Fruit fly (Drosophila melanogaster) whole organism, embryonic: ENCODE data around the gene CG11068.
A peak's percentile ranks its signal among the peaks of the same experiment; 100 is the strongest.

Source experiments
- BEAF-32 ChIP-seq: fragments of 200-800 bp; sonication (Bioruptor generic); optimal IDR thresholded peaks from 3 replicates; lab custom pipeline; 2017; ENCODE audit warnings: missing biosample characterization, missing genetic modification characterization, mild to moderate bottlenecking, moderate library complexity, missing genetic modification reagents
- C15 ChIP-seq: fragments of 200-800 bp; sonication (Bioruptor generic); IDR thresholded peaks from 3 replicates; pipeline ENCODE4 v1.3.6; 2022; ENCODE audit warnings: missing biosample characterization, missing genetic modification characterization
- CG11247 ChIP-seq: fragments of 200-800 bp; sonication (Bioruptor generic); IDR thresholded peaks from 2 replicates; pipeline ENCODE4 v1.3.6; 2022; ENCODE audit warnings: missing biosample characterization, missing genetic modification characterization
- CG11504 ChIP-seq: fragments of 200-800 bp; sonication (Bioruptor generic); optimal IDR thresholded peaks from 3 replicates; lab custom pipeline; 2019; ENCODE audit warnings: missing biosample characterization, mild to moderate bottlenecking, missing genetic modification characterization, moderate library complexity
- CG11696 ChIP-seq: fragments of 200-800 bp; sonication (Bioruptor generic); IDR thresholded peaks from 2 replicates; pipeline ENCODE4 v1.3.6; 2022; ENCODE audit warnings: missing biosample characterization, missing genetic modification characterization
- CG12942 ChIP-seq: fragments of 200-800 bp; sonication (Bioruptor generic); optimal IDR thresholded peaks from 3 replicates; lab custom pipeline; 2016; ENCODE audit warnings: missing biosample characterization, missing genetic modification characterization
- CG13894 ChIP-seq: fragments of 200-800 bp; sonication (Bioruptor generic); optimal IDR thresholded peaks from 3 replicates; lab custom pipeline; 2018; ENCODE audit warnings: missing biosample characterization, mild to moderate bottlenecking, missing genetic modification characterization, moderate library complexity
- CG15011 ChIP-seq: fragments of 200-800 bp; sonication (Bioruptor generic); optimal IDR thresholded peaks from 3 replicates; lab custom pipeline; 2018; ENCODE audit warnings: missing biosample characterization, mild to moderate bottlenecking, missing genetic modification characterization
- CG17359 ChIP-seq: fragments of 200-800 bp; sonication (Bioruptor generic); optimal IDR thresholded peaks from 3 replicates; lab custom pipeline; 2018; ENCODE audit warnings: missing biosample characterization, mild to moderate bottlenecking, missing genetic modification characterization, moderate library complexity
- CG2120 ChIP-seq: fragments of 200-800 bp; sonication (Bioruptor generic); optimal IDR thresholded peaks from 3 replicates; lab custom pipeline; 2016; ENCODE audit warnings: missing biosample characterization, missing genetic modification characterization
- CG30403 ChIP-seq: fragments of 200-800 bp; sonication (Bioruptor generic); optimal IDR thresholded peaks from 3 replicates; lab custom pipeline; 2016; ENCODE audit warnings: missing biosample characterization, missing genetic modification characterization
- CG32532 ChIP-seq: fragments of 200-800 bp; sonication (Bioruptor generic); IDR thresholded peaks from 2 replicates; pipeline ENCODE4 v1.3.6; 2022; ENCODE audit warnings: missing biosample characterization, missing genetic modification characterization
- CG32767 ChIP-seq: fragments of 200-800 bp; sonication (Bioruptor generic); IDR thresholded peaks from 2 replicates; pipeline ENCODE4 v1.3.6; 2022; ENCODE audit warnings: missing biosample characterization, missing genetic modification characterization
- CG4820 ChIP-seq: fragments of 200-800 bp; sonication (Bioruptor generic); optimal IDR thresholded peaks from 3 replicates; lab custom pipeline; 2016; ENCODE audit warnings: missing biosample characterization, missing genetic modification characterization
- CG7987 ChIP-seq: fragments of 200-800 bp; sonication (Bioruptor generic); optimal IDR thresholded peaks from 2 replicates; lab custom pipeline; 2018; ENCODE audit warnings: missing biosample characterization, mild to moderate bottlenecking, missing genetic modification characterization, moderate library complexity
- CG8765 ChIP-seq: fragments of 200-800 bp; sonication (Bioruptor generic); IDR thresholded peaks from 2 replicates; pipeline ENCODE4 v1.3.6; 2022; ENCODE audit warnings: missing biosample characterization, missing genetic modification characterization
- Chrac-16 ChIP-seq: fragments of 200-800 bp; sonication (Bioruptor generic); optimal IDR thresholded peaks from 3 replicates; lab custom pipeline; 2016; ENCODE audit warnings: missing biosample characterization, missing genetic modification characterization
- D19A ChIP-seq: fragments of 200-800 bp; optimal IDR thresholded peaks from 3 replicates; lab custom pipeline; 2019; ENCODE audit warnings: missing biosample characterization, mild to moderate bottlenecking, missing genetic modification characterization, moderate library complexity
- Dbx ChIP-seq: fragments of 200-800 bp; sonication (Bioruptor generic); IDR thresholded peaks from 3 replicates; pipeline ENCODE4 v1.3.6; 2022; ENCODE audit warnings: missing biosample characterization, missing genetic modification characterization
- Deaf1 ChIP-seq: fragments of 200-800 bp; optimal IDR thresholded peaks from 3 replicates; lab custom pipeline; 2019; ENCODE audit warnings: missing biosample characterization, mild to moderate bottlenecking, missing genetic modification characterization, moderate library complexity
- Drgx ChIP-seq: fragments of 200-800 bp; sonication (Bioruptor generic); IDR thresholded peaks from 2 replicates; pipeline ENCODE4 v1.3.6; 2022; ENCODE audit warnings: missing biosample characterization, missing genetic modification characterization
- HHEX ChIP-seq: fragments of 200-800 bp; sonication (Bioruptor generic); optimal IDR thresholded peaks from 3 replicates; lab custom pipeline; 2017; ENCODE audit warnings: missing biosample characterization, mild to moderate bottlenecking, missing genetic modification characterization, missing genetic modification reagents
- MBD-R2 ChIP-seq: fragments of 200-800 bp; sonication (Bioruptor generic); IDR thresholded peaks from 2 replicates; pipeline ENCODE4 v1.3.6; 2022; ENCODE audit warnings: missing biosample characterization, missing genetic modification characterization
- Max ChIP-seq: fragments of 200-800 bp; sonication (Bioruptor generic); optimal IDR thresholded peaks from 2 replicates; lab custom pipeline; 2016; ENCODE audit warnings: missing biosample characterization, mild to moderate bottlenecking, missing genetic modification characterization
- Meics ChIP-seq: fragments of 200-800 bp; sonication (Bioruptor generic); optimal IDR thresholded peaks from 2 replicates; lab custom pipeline; 2017; ENCODE audit warnings: missing biosample characterization, mild to moderate bottlenecking, missing genetic modification characterization
- Ssrp ChIP-seq: fragments of 200-800 bp; sonication (Bioruptor generic); optimal IDR thresholded peaks from 2 replicates; lab custom pipeline; 2018; ENCODE audit warnings: missing biosample characterization, mild to moderate bottlenecking, missing genetic modification characterization, moderate library complexity
- Trl ChIP-seq, 3 experiments: fragments of >200 bp in 2 of 3; fragments of 200-800 bp in 1 of 3; sonication (Bioruptor generic) in 1 of 3; optimal IDR thresholded peaks; 2 replicates in 1 of 3; 3 replicates in 2 of 3; lab custom pipeline; 2016 to 2017; ENCODE audit warnings: missing biosample characterization in 1 of 3, missing genetic modification characterization in 1 of 3
- br ChIP-seq: fragments of >200 bp; optimal IDR thresholded peaks from 2 replicates; lab custom pipeline; 2017
- bsh ChIP-seq, 2 experiments: fragments of 200-800 bp; sonication (Bioruptor generic); optimal IDR thresholded peaks; 2 replicates each; lab custom pipeline; 2017 to 2018; ENCODE audit warnings: mild to moderate bottlenecking in 2 of 2, missing biosample characterization in 2 of 2, missing genetic modification characterization in 2 of 2, moderate library complexity in 1 of 2
- cg ChIP-seq: fragments of 200-800 bp; sonication (Bioruptor generic); optimal IDR thresholded peaks from 3 replicates; lab custom pipeline; 2019; ENCODE audit warnings: missing biosample characterization, mild to moderate bottlenecking, missing genetic modification characterization, moderate library complexity
- corto ChIP-seq: fragments of 200-800 bp; sonication (Bioruptor generic); optimal IDR thresholded peaks from 2 replicates; lab custom pipeline; 2016; ENCODE audit warnings: missing biosample characterization, mild to moderate bottlenecking, missing genetic modification characterization, moderate library complexity
- emc ChIP-seq: fragments of 200-800 bp; sonication (Bioruptor generic); optimal IDR thresholded peaks from 2 replicates; lab custom pipeline; 2016; ENCODE audit warnings: missing biosample characterization, missing genetic modification characterization
- fd3F ChIP-seq: fragments of 200-800 bp; sonication (Bioruptor generic); optimal IDR thresholded peaks from 2 replicates; lab custom pipeline; 2018; ENCODE audit warnings: missing biosample characterization, mild to moderate bottlenecking, missing genetic modification characterization, moderate library complexity
- hbn ChIP-seq: fragments of 200-800 bp; sonication (Bioruptor generic); IDR thresholded peaks from 2 replicates; pipeline ENCODE4 v1.3.6; 2022; ENCODE audit warnings: missing biosample characterization, missing genetic modification characterization; ENCODE audit not compliant: partially characterized antibody
- jing ChIP-seq: fragments of 200-800 bp; sonication (Bioruptor generic); optimal IDR thresholded peaks from 2 replicates; lab custom pipeline; 2018; ENCODE audit warnings: missing biosample characterization, mild to moderate bottlenecking, missing genetic modification characterization
- lbe ChIP-seq: fragments of 200-800 bp; sonication (Bioruptor generic); optimal IDR thresholded peaks from 2 replicates; lab custom pipeline; 2016; ENCODE audit warnings: missing biosample characterization, mild to moderate bottlenecking, missing genetic modification characterization
- nom ChIP-seq: fragments of 200-800 bp; sonication (Bioruptor generic); optimal IDR thresholded peaks from 2 replicates; lab custom pipeline; 2017; ENCODE audit warnings: missing biosample characterization, missing genetic modification characterization, mild to moderate bottlenecking, moderate library complexity, missing genetic modification reagents
- oc ChIP-seq: fragments of 200-800 bp; sonication (Bioruptor generic); optimal IDR thresholded peaks from 2 replicates; lab custom pipeline; 2018; ENCODE audit warnings: missing biosample characterization, mild to moderate bottlenecking, missing genetic modification characterization, moderate library complexity
- pho ChIP-seq: fragments of 200-800 bp; sonication (Bioruptor generic); optimal IDR thresholded peaks from 2 replicates; lab custom pipeline; 2016; ENCODE audit warnings: missing biosample characterization, missing genetic modification characterization
- pzg ChIP-seq: fragments of 200-800 bp; sonication (Bioruptor generic); optimal IDR thresholded peaks from 3 replicates; lab custom pipeline; 2018; ENCODE audit warnings: missing biosample characterization, mild to moderate bottlenecking, missing genetic modification characterization, moderate library complexity
- wdn ChIP-seq: fragments of 200-800 bp; sonication (Bioruptor generic); IDR thresholded peaks from 2 replicates; pipeline ENCODE4 v1.3.6; 2022; ENCODE audit warnings: missing biosample characterization, missing genetic modification characterization
- z ChIP-seq: fragments of 200-800 bp; sonication (Bioruptor generic); IDR thresholded peaks from 3 replicates; pipeline ENCODE4 v1.3.6; 2022; ENCODE audit warnings: missing biosample characterization, missing genetic modification characterization
- zen2 ChIP-seq: fragments of 200-800 bp; sonication (Bioruptor generic); IDR thresholded peaks from 3 replicates; pipeline ENCODE4 v1.3.6; 2022; ENCODE audit warnings: missing biosample characterization, missing genetic modification characterization; ENCODE audit not compliant: partially characterized antibody

Gene CG11068

dm6 chrX:13986496-13986895, 31.5 kb downstream of the CG11068 start (continued):
- peak; percentile 79 for TF ChIP-seq nom (GFP tag; lab: Kevin White, UChicago)
- TF ChIP-seq cg (GFP tag; lab: Kevin White, UChicago): peak; percentile 82
- TF ChIP-seq Ssrp: no peak
- TF ChIP-seq jing (GFP tag; lab: Kevin White, UChicago): no peak
- peak in 1 of 2 experiments; percentile 75 for TF ChIP-seq bsh (GFP tag; optimal IDR thresholded peaks at IDR 0.05; lab: Kevin White, UChicago)
- peak; percentile 75 for TF ChIP-seq Deaf1 (tag; lab: Kevin White, UChicago)
- TF ChIP-seq CG11504 (tag; lab: Kevin White, UChicago): peak; percentile 41

dm6 chrX:13988861-13989260, 33.8 kb downstream of the CG11068 start:
- TF ChIP-seq z (GFP tag; lab: Robert Waterston, UW) (peak; percentile 72; the same call in 1 of the 3 replicates), CG11696 (no peak), zen2 (GFP tag; lab: Robert Waterston, UW) (no peak), C15 (GFP tag; lab: Robert Waterston, UW) (no peak), Ssrp (no peak), pzg (GFP tag; lab: Kevin White, UChicago) (no peak), Dbx (GFP tag; lab: Robert Waterston, UW) (no peak), Drgx (peak; percentile 83), CG13894 (tag; lab: Kevin White, UChicago) (no peak), bsh (GFP tag; optimal IDR thresholded peaks at IDR 0.05; lab: Kevin White, UChicago) (peak in 1 of 2 experiments; percentile 91), pho (GFP tag; lab: Kevin White, UChicago) (no peak), CG11247 (GFP tag; lab: Robert Waterston, UW) (no peak), oc (tag; lab: Kevin White, UChicago) (no peak), BEAF-32 (GFP tag; lab: Kevin White, UChicago) (no peak), CG4820 (GFP tag; lab: Kevin White, UChicago) (no peak), br (lab: Kevin White, UChicago) (no peak), CG15011 (GFP tag; lab: Kevin White, UChicago) (no peak), CG8765 (no peak), CG30403 (GFP tag; lab: Kevin White, UChicago) (no peak), CG7987 (GFP tag; lab: Kevin White, UChicago) (no peak), MBD-R2 (GFP tag; lab: Robert Waterston, UW) (no peak), CG32767 (GFP tag; lab: Robert Waterston, UW) (no peak), Meics (no peak), nom (GFP tag; lab: Kevin White, UChicago) (peak; percentile 92), hbn (GFP tag; lab: Robert Waterston, UW) (no peak), emc (GFP tag; lab: Kevin White, UChicago) (no peak), Chrac-16 (GFP tag; lab: Kevin White, UChicago) (no peak)

DNA sequence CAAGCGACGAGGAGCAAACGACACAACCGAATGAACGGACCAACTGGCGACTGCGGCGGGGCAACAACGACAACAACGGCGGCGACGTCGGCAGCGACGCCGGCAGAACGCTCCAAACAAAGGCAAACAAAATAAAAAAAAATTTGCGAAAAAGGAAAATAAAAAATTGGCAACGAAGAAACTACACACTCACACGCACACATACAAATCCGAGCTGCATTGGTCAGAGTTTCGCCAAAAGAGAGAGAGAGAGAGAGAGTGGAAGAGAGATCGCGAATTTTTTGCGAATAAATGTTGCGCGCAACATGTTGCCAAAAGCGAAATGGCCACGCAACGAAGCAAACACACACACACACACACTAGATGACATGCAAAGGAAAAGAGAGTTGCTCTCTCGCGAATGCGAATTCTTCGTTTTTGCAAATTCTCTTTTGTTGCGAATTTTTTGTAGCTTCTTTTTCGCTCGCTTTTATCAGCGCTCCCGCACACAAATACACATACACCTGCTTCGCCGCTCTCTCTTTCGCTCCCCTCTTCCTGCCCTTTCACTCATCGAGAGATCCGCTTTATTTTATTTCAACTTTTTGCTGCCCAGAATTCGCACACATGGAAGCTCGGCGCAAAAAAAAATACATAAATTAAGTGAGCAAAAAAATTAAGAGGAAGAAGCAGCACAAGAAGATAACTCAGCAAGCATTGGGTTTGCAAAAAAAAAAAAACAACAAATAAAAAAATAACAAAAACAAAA, 35.6 kb downstream of the CG11068 start, which contains the start of gene mamo:
TSS of gene mamo (minus strand) at position 54 of the 748 bp plus-strand sequence.
- TF ChIP-seq D19A (tag; lab: Kevin White, UChicago) (no peak), nom (GFP tag; lab: Kevin White, UChicago) (peak; percentile 98), lbe (GFP tag; lab: Kevin White, UChicago) (peak; percentile 74), Max (no peak), fd3F (no peak), Drgx (peak; percentile 95), CG30403 (GFP tag; lab: Kevin White, UChicago) (no peak), CG32532 (GFP tag; lab: Robert Waterston, UW) (no peak), CG17359 (tag; lab: Kevin White, UChicago) (no peak), CG2120 (GFP tag; lab: Kevin White, UChicago) (no peak), CG11504 (tag; lab: Kevin White, UChicago) (peak; percentile 59), wdn (GFP tag; lab: Robert Waterston, UW) (no peak), CG12942 (GFP tag; lab: Kevin White, UChicago) (no peak), HHEX (GFP tag; lab: Kevin White, UChicago) (no peak), corto (GFP tag; lab: Kevin White, UChicago) (peak; percentile 65), Trl (optimal IDR thresholded peaks at IDR 0.05; lab: Kevin White, UChicago) (peak in 1 of 2 experiments; percentile 8), Trl (GFP tag; optimal IDR thresholded peaks at IDR 0.05; lab: Kevin White, UChicago) (no peak), bsh (GFP tag; optimal IDR thresholded peaks at IDR 0.05; lab: Kevin White, UChicago) (peak in 1 of 2 experiments; percentile 96)
